Worm (Caenorhabditis elegans) whole organism, early embryonic: ENCODE measurements around the gene fkh-7.

Experiments
- B0310.2 ChIP-seq: sonication (generic microtip); optimal IDR thresholded peaks from 2 replicates; lab custom pipeline; 2016; ENCODE audit warnings: mild to moderate bottlenecking, missing genetic modification characterization, missing compliant biosample characterization
- F13C5.2 ChIP-seq: sonication (generic microtip); optimal IDR thresholded peaks from 2 replicates; lab custom pipeline; 2017; ENCODE audit warnings: mild to moderate bottlenecking, missing genetic modification characterization, inconsistent platforms, missing compliant biosample characterization
- aly-1 ChIP-seq: sonication (generic microtip); optimal IDR thresholded peaks from 2 replicates; lab custom pipeline; 2016; ENCODE audit warnings: missing genetic modification characterization, missing compliant biosample characterization
- ama-1 ChIP-seq: fragments of 150-350 bp; optimal IDR thresholded peaks from 2 replicates; lab custom pipeline; 2014
- hmg-4 ChIP-seq: fragments of 200-800 bp; sonication (Bioruptor generic); optimal IDR thresholded peaks from 2 replicates; lab custom pipeline; 2018; ENCODE audit warnings: mild to moderate bottlenecking, missing genetic modification characterization, missing compliant biosample characterization
- hnd-1 ChIP-seq: sonication (generic microtip); optimal IDR thresholded peaks from 2 replicates; lab custom pipeline; 2016; ENCODE audit warnings: missing genetic modification characterization, missing compliant biosample characterization
- tbx-11 ChIP-seq: fragments of 200-800 bp; sonication (Bioruptor generic); IDR thresholded peaks from 2 replicates; pipeline ENCODE4 v1.3.6; 2022; ENCODE audit warnings: missing genetic modification characterization, missing compliant biosample characterization
- tbx-37 ChIP-seq: fragments of 200-800 bp; sonication (Bioruptor generic); conservative IDR thresholded peaks from 2 replicates; pipeline ENCODE4 v1.3.6; 2022; ENCODE audit warnings: missing genetic modification reagents, missing genetic modification characterization, missing compliant biosample characterization

DNA sequence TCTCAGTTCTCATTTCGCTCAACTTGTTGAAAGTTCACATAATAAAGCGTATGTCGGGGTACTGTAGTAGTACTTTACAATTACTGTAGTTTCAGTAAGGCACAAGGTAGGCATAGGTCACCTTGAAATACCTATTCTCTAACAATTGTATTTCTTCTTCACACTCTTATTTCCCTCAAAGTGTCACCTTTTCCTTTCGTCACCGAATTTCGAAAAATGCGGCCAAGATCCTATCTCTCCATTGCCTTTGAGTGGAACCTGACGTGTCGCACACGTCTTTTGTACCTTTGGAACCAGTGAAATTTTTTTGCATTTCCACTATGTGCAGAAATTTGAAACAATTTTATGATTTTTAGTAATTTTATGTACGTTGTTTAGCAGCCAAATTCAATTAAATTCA, 20.2 kb upstream of the fkh-7 start:
- TF ChIP-seq ama-1 (lab: Kevin White, UChicago) (no peak), tbx-11 (no peak), F13C5.2 (tag; lab: Kevin White, UChicago) (no peak), tbx-37 (GFP tag; lab: Robert Waterston, UW) (no peak), aly-1 (tag; lab: Kevin White, UChicago) (no peak), hnd-1 (no peak), B0310.2 (tag; lab: Kevin White, UChicago) (no peak), hmg-4 (GFP tag; lab: Kevin White, UChicago) (no peak)
